Worm (Caenorhabditis elegans): Measurements from ENCODE around the gene cccp-1.

cccp-1 gene

ce11 chrIII:12456801-12457647 lies 15.6 kb upstream of the cccp-1 start, which contains the start of the genes scav-3 and Y49E10.21 (continued):
- TF ChIP-seq unc-62 (GFP tag; optimal IDR thresholded peaks at IDR 0.05) = no peak
- TF ChIP-seq skn-1 (tag; optimal IDR thresholded peaks at IDR 0.05) = peak; percentile 34
- TF ChIP-seq alr-1 (tag; optimal IDR thresholded peaks at IDR 0.05; ENCODE audit: borderline replicate concordance) = no peak
- TF ChIP-seq nhr-237 (tag; optimal IDR thresholded peaks at IDR 0.05) = no peak
- TF ChIP-seq unc-86 (tag; optimal IDR thresholded peaks at IDR 0.05) = no peak
- TF ChIP-seq irx-1 (tag; optimal IDR thresholded peaks at IDR 0.05) = no peak
- TF ChIP-seq ztf-11 (tag; optimal IDR thresholded peaks at IDR 0.05) = no peak
- no peak for TF ChIP-seq C34B4.2 (tag; optimal IDR thresholded peaks at IDR 0.05)
- peak; percentile 31 for TF ChIP-seq blmp-1 (tag; optimal IDR thresholded peaks at IDR 0.05)
- no peak for TF ChIP-seq ces-1 (GFP tag; optimal IDR thresholded peaks at IDR 0.05)
- peak; percentile 74 for TF ChIP-seq nhr-85 (tag)
- no peak for TF ChIP-seq swsn-7 (tag; optimal IDR thresholded peaks at IDR 0.05)
- TF ChIP-seq sptf-1 (tag; optimal IDR thresholded peaks at IDR 0.05) = no peak
- TF ChIP-seq nhr-11 (tag; optimal IDR thresholded peaks at IDR 0.05) = no peak

ce11 chrIII:12458970-12459369 lies 13.7 kb upstream of the cccp-1 start:
- TF ChIP-seq nhr-28 (tag; optimal IDR thresholded peaks at IDR 0.05) = no peak
- no peak for TF ChIP-seq efl-1 (optimal IDR thresholded peaks at IDR 0.05)
- TF ChIP-seq efl-1 (GFP tag; optimal IDR thresholded peaks at IDR 0.05 in 1 of 2) = peak in 1 of 2 experiments; percentile 88

- TF ChIP-seq nhr-28 (tag; optimal IDR thresholded peaks at IDR 0.05) = no peak
- no peak for TF ChIP-seq lsy-2 (tag; optimal IDR thresholded peaks at IDR 0.05)
- TF ChIP-seq fos-1 (tag; optimal IDR thresholded peaks at IDR 0.05) = no peak
- no peak for TF ChIP-seq nhr-71 (tag; optimal IDR thresholded peaks at IDR 0.05)
- no peak for TF ChIP-seq unc-130 (tag; optimal IDR thresholded peaks at IDR 0.05)
- no peak for TF ChIP-seq lin-14 (GFP tag; optimal IDR thresholded peaks at IDR 0.05)
- TF ChIP-seq unc-30 (tag; optimal IDR thresholded peaks at IDR 0.05) = no peak
- no peak for TF ChIP-seq skn-1 (tag; optimal IDR thresholded peaks at IDR 0.05)
- no peak for TF ChIP-seq nhr-85 (tag)
- no peak for TF ChIP-seq rnt-1 (tag; optimal IDR thresholded peaks at IDR 0.05)
- no peak for TF ChIP-seq efl-3 (GFP tag; optimal IDR thresholded peaks at IDR 0.05)
- TF ChIP-seq sptf-1 (tag; optimal IDR thresholded peaks at IDR 0.05) = no peak
Observed at ce11 chrIII:12466310-12466709, 6.4 kb upstream of the cccp-1 start, which contains the start of gene pstk-1. TSS of gene pstk-1 (plus strand) at chrIII:12466610.

- no peak for TF ChIP-seq sup-37 (GFP tag; optimal IDR thresholded peaks at IDR 0.05)
- TF ChIP-seq egl-13 (tag; optimal IDR thresholded peaks at IDR 0.05) = no peak
- TF ChIP-seq nhr-20 (tag; optimal IDR thresholded peaks at IDR 0.05) = no peak
- TF ChIP-seq lin-35 (GFP tag; optimal IDR thresholded peaks at IDR 0.05) = no peak
- no peak for TF ChIP-seq ceh-90 (tag; optimal IDR thresholded peaks at IDR 0.05)
- TF ChIP-seq nhr-28 (tag; optimal IDR thresholded peaks at IDR 0.05) = no peak
- TF ChIP-seq nhr-90 (tag; optimal IDR thresholded peaks at IDR 0.05; ENCODE audit: poor library complexity) = no peak
- TF ChIP-seq C16A3.4 (tag; optimal IDR thresholded peaks at IDR 0.05) = no peak
- no peak for TF ChIP-seq skn-1 (tag; optimal IDR thresholded peaks at IDR 0.05)
- TF ChIP-seq pax-3 (tag; optimal IDR thresholded peaks at IDR 0.05) = no peak
- TF ChIP-seq blmp-1 (tag; optimal IDR thresholded peaks at IDR 0.05) = no peak
- no peak for TF ChIP-seq dsc-1 (tag; optimal IDR thresholded peaks at IDR 0.05)
- no peak for TF ChIP-seq nhr-11 (tag; optimal IDR thresholded peaks at IDR 0.05)
- TF ChIP-seq unc-130 (tag; optimal IDR thresholded peaks at IDR 0.05) = no peak
- no peak for TF ChIP-seq lin-15B (tag; optimal IDR thresholded peaks at IDR 0.05)
Observed at ce11 chrIII:12468869-12469268, 3.8 kb upstream of the cccp-1 start, which contains the start of gene Y49E10.29. TSS of gene Y49E10.29 (plus strand) at chrIII:12469169.
